Fruit fly (Drosophila melanogaster) Kc167 (cell line): Measurements from ENCODE around the gene PGRP-SB1.

Source experiments
- Myc ChIP-seq: fragments of >200 bp; optimal IDR thresholded peaks from 2 replicates; lab custom pipeline; 2017; ENCODE audit warnings: missing external identifiers
- h ChIP-seq: fragments of >200 bp; optimal IDR thresholded peaks from 3 replicates; lab custom pipeline; 2018; ENCODE audit warnings: missing external identifiers
- ttk ChIP-seq: sonication (Bioruptor generic); optimal IDR thresholded peaks from 2 replicates; lab custom pipeline; 2017; ENCODE audit warnings: missing external identifiers

DNA sequence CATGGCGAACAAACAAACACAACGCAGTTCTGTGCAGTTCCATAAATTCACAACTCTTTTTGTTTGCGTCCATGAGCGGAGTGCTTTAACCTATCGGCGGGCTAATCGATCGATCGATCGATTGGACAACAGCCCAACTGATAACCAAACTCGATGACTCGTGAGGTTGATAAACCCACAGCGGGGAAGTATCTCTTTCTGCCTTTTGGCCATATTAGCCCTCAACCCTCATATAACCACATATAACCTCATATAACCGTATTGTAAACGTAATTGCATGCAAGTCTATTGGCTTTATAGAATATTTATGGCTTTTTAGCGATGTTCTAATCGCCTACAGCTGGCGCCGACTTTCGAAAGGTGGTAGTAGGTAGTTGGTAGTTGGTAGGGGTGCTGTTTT, 45.4 kb downstream of the PGRP-SB1 start:
- TF ChIP-seq Myc (lab: Kevin White, UChicago) (no peak), h (lab: Kevin White, UChicago) (no peak), ttk (lab: Kevin White, UChicago) (no peak)
